Worm (Caenorhabditis elegans) whole organism, L1 larva: Measurements from ENCODE around the gene pha-4.

Experiments
- C34B4.2 ChIP-seq: sonication (generic microtip); optimal IDR thresholded peaks from 2 replicates; lab custom pipeline; 2017; ENCODE audit warnings: mild to moderate bottlenecking, missing genetic modification characterization, missing compliant biosample characterization
- F16B12.6 ChIP-seq: fragments of 150-350 bp; optimal IDR thresholded peaks from 2 replicates; lab custom pipeline; 2014; ENCODE audit warnings: missing biosample characterization, missing genetic modification characterization
- ama-1 ChIP-seq: fragments of 150-350 bp; optimal IDR thresholded peaks from 2 replicates; lab custom pipeline; 2014
- blmp-1 ChIP-seq: fragments of 150-350 bp; optimal IDR thresholded peaks from 2 replicates; lab custom pipeline; 2014; ENCODE audit warnings: missing biosample characterization, missing genetic modification characterization
- ceh-8 ChIP-seq: fragments of 200-800 bp; sonication (Bioruptor generic); optimal IDR thresholded peaks from 2 replicates; lab custom pipeline; 2018; ENCODE audit warnings: mild to moderate bottlenecking, missing genetic modification characterization, moderate library complexity, missing compliant biosample characterization
- ceh-88 ChIP-seq: fragments of 200-800 bp; sonication (Bioruptor generic); IDR thresholded peaks from 2 replicates; pipeline ENCODE4 v1.3.6; 2022; ENCODE audit warnings: missing genetic modification characterization, missing compliant biosample characterization
- ceh-90 ChIP-seq: sonication (generic microtip); optimal IDR thresholded peaks from 2 replicates; lab custom pipeline; 2016; ENCODE audit warnings: missing genetic modification characterization, missing compliant biosample characterization
- ces-1 ChIP-seq: fragments of 150-350 bp; optimal IDR thresholded peaks from 2 replicates; lab custom pipeline; 2014; ENCODE audit warnings: missing biosample characterization, missing genetic modification reagents, missing genetic modification characterization
- dpl-1 ChIP-seq, 3 experiments: fragments of 150-350 bp in 2 of 3; sonication (generic microtip) in 1 of 3; optimal IDR thresholded peaks; 2 replicates each; lab custom pipeline; 2014 to 2017; ENCODE audit warnings: missing biosample characterization in 3 of 3, missing genetic modification characterization in 3 of 3, missing genetic modification reagents in 3 of 3
- dsc-1 ChIP-seq: sonication (generic microtip); optimal IDR thresholded peaks from 2 replicates; lab custom pipeline; 2016; ENCODE audit warnings: mild to moderate bottlenecking, missing genetic modification characterization, missing compliant biosample characterization
- efl-1 ChIP-seq, 4 experiments: fragments of 150-350 bp; optimal IDR thresholded peaks in 3 of 4; peaks in 1 of 4; 1 replicate in 1 of 4; 2 replicates in 3 of 4; lab custom pipeline; 2014; ENCODE audit warnings: missing biosample characterization in 2 of 4, missing genetic modification characterization in 2 of 4, missing genetic modification reagents in 2 of 4
- egl-13 ChIP-seq: sonication (generic microtip); optimal IDR thresholded peaks from 2 replicates; lab custom pipeline; 2016; ENCODE audit warnings: missing genotype, missing genetic modification reagents, missing genetic modification characterization, missing compliant biosample characterization
- elt-2 ChIP-seq: sonication (generic microtip); optimal IDR thresholded peaks from 2 replicates; lab custom pipeline; 2016; ENCODE audit warnings: missing genetic modification characterization, mild to moderate bottlenecking, inconsistent platforms, missing compliant biosample characterization, missing genetic modification reagents
- fkh-10 ChIP-seq: sonication (generic microtip); optimal IDR thresholded peaks from 2 replicates; lab custom pipeline; 2017; ENCODE audit warnings: missing biosample characterization, missing genetic modification reagents, missing genetic modification characterization
- hlh-17 ChIP-seq: fragments of 200-800 bp; sonication (Bioruptor generic); optimal IDR thresholded peaks from 2 replicates; lab custom pipeline; 2018; ENCODE audit warnings: missing genetic modification characterization, mild to moderate bottlenecking, missing compliant biosample characterization, moderate library complexity, borderline replicate concordance
- irx-1 ChIP-seq: sonication (generic microtip); optimal IDR thresholded peaks from 2 replicates; lab custom pipeline; 2016; ENCODE audit warnings: missing genetic modification characterization, missing compliant biosample characterization
- isw-1 ChIP-seq: fragments of 200-800 bp; sonication (Bioruptor generic); IDR thresholded peaks from 2 replicates; pipeline ENCODE4 v1.3.6; 2022; ENCODE audit warnings: missing genetic modification characterization, missing compliant biosample characterization
- lin-15B ChIP-seq: fragments of 150-350 bp; sonication (generic microtip); optimal IDR thresholded peaks from 3 replicates; lab custom pipeline; 2014; ENCODE audit warnings: missing biosample characterization, missing genetic modification characterization
- lir-3 ChIP-seq: sonication (generic microtip); optimal IDR thresholded peaks from 2 replicates; lab custom pipeline; 2016; ENCODE audit warnings: mild to moderate bottlenecking, missing genetic modification characterization, moderate library complexity, missing compliant biosample characterization; ENCODE audit not compliant: poor library complexity
- lsy-2 ChIP-seq, 2 experiments: fragments of 150-350 bp; optimal IDR thresholded peaks; 2 replicates each; lab custom pipeline; 2014; ENCODE audit warnings: missing biosample characterization in 2 of 2, missing genetic modification characterization in 2 of 2
- mab-9 ChIP-seq: fragments of 200-800 bp; sonication (Bioruptor generic); IDR thresholded peaks from 2 replicates; pipeline ENCODE4 v1.3.6; 2022; ENCODE audit warnings: missing genetic modification reagents, missing genetic modification characterization, missing compliant biosample characterization
- nhr-11 ChIP-seq: fragments of 150-350 bp; optimal IDR thresholded peaks from 2 replicates; lab custom pipeline; 2014; ENCODE audit warnings: missing biosample characterization, missing genetic modification characterization
- nhr-47 ChIP-seq: sonication (generic microtip); optimal IDR thresholded peaks from 2 replicates; lab custom pipeline; 2016; ENCODE audit warnings: mild to moderate bottlenecking, missing genetic modification characterization, moderate library complexity, missing compliant biosample characterization
- nhr-71 ChIP-seq: sonication (generic microtip); optimal IDR thresholded peaks from 2 replicates; lab custom pipeline; 2016; ENCODE audit warnings: mild to moderate bottlenecking, missing genetic modification characterization, moderate library complexity, missing compliant biosample characterization
- nhr-85 ChIP-seq: sonication (generic microtip); peaks from one replicate; lab custom pipeline; 2016; ENCODE audit warnings: missing genetic modification characterization, inconsistent platforms, missing compliant biosample characterization
- nhr-90 ChIP-seq: sonication (generic microtip); optimal IDR thresholded peaks from 2 replicates; lab custom pipeline; 2016; ENCODE audit warnings: mild to moderate bottlenecking, missing genetic modification characterization, missing compliant biosample characterization; ENCODE audit not compliant: poor library complexity
- pag-3 ChIP-seq: sonication (generic microtip); optimal IDR thresholded peaks from 2 replicates; lab custom pipeline; 2017; ENCODE audit warnings: missing genetic modification characterization, mild to moderate bottlenecking, missing compliant biosample characterization, antibody characterized with exemption, borderline replicate concordance; ENCODE audit not compliant: insufficient read depth
- rnt-1 ChIP-seq: sonication (generic microtip); optimal IDR thresholded peaks from 2 replicates; lab custom pipeline; 2016; ENCODE audit warnings: mild to moderate bottlenecking, missing genetic modification characterization, moderate library complexity, missing compliant biosample characterization
- sox-4 ChIP-seq: sonication (generic microtip); optimal IDR thresholded peaks from 2 replicates; lab custom pipeline; 2016; ENCODE audit warnings: missing genetic modification characterization, missing compliant biosample characterization
- sup-37 ChIP-seq: fragments of 200-800 bp; sonication (Bioruptor generic); optimal IDR thresholded peaks from 2 replicates; lab custom pipeline; 2018; ENCODE audit warnings: mild to moderate bottlenecking, missing genetic modification characterization, missing compliant biosample characterization
- swsn-7 ChIP-seq: sonication (generic microtip); optimal IDR thresholded peaks from 2 replicates; lab custom pipeline; 2016; ENCODE audit warnings: missing genetic modification characterization, missing compliant biosample characterization
- unc-86 ChIP-seq: sonication (generic microtip); optimal IDR thresholded peaks from 2 replicates; lab custom pipeline; 2016; ENCODE audit warnings: missing genetic modification characterization, missing compliant biosample characterization
- unc-98 ChIP-seq: fragments of 200-800 bp; sonication (Bioruptor generic); IDR thresholded peaks from 2 replicates; pipeline ENCODE4 v1.3.6; 2022; ENCODE audit warnings: missing genetic modification characterization, missing compliant biosample characterization
- zip-4 ChIP-seq: fragments of 200-800 bp; sonication (Bioruptor generic); optimal IDR thresholded peaks from 2 replicates; lab custom pipeline; 2018; ENCODE audit warnings: mild to moderate bottlenecking, missing genetic modification characterization, moderate library complexity, missing compliant biosample characterization
- ztf-4 ChIP-seq: fragments of 150-350 bp; optimal IDR thresholded peaks from 2 replicates; lab custom pipeline; 2014; ENCODE audit warnings: missing biosample characterization, missing genetic modification characterization

pha-4 gene

DNA sequence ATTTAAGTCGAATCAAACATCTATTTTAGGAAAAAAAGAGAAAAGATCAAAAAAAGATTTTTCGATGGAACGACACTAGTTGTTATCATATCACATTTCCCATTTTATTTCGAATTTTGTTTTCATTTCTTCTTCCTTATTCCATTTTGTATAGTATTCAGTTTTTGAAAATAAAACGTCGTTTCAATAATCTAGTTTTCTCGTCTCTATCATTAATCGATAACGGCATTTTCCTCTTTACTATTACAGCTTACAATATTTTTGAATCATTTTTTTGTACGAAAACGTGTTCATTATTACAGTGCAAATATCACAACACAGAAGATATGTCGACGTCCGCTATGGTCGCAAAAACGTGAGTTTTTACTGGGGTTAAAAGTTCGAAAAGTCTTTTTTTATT, 39.2 kb upstream of the pha-4 start, which contains the start of gene Y44A6C.1:
Y44A6C.1 (plus strand) TSS at position 301 of the 400 bp plus-strand sequence.
- TF ChIP-seq ceh-90 (tag; lab: Kevin White, UChicago) (no peak), sox-4 (no peak), nhr-71 (tag; lab: Kevin White, UChicago) (peak; percentile 22)

DNA sequence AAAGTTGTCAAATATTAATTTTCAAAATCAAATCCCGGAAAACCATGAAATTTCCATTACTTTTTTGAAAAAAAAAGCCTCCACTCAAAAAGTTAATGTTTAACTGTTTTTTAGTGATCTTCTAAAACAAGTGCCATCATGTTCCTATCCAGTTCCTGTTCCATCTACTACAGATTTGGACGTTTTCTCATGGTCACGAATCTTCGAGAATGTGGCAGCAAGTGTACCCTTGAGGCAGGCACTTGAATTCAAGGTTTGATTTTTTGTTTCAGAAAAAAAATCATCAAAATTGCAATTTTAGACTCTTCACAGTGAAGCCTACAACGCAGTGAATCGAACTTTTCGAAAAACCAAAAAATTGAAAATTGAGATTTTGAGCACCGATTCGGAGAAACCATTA, 38.3 kb upstream of the pha-4 start:
- TF ChIP-seq ama-1 (lab: Kevin White, UChicago) (peak; percentile 11), sup-37 (GFP tag; lab: Kevin White, UChicago) (no peak), nhr-47 (tag; lab: Kevin White, UChicago) (no peak)

DNA sequence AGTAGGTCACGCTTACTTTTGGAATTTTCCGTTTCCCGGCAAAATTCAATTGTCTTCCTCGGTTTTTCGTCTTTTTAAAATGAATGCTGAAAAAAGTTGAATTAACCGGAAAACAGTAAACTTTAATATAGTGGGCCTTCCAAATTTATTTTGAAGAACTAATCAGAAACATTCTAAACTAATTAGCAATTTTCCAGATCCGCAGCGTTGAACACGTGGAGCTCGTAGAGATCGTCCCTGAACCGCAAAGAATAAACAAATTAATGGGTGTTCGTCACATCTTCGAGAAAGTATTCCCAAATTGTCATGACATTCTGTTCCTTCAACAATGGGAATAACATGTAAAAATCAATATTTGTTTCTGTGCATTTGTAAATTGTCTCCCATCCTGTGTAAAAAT, 36.6 kb upstream of the pha-4 start:
- no peak for TF ChIP-seq nhr-47 (tag; lab: Kevin White, UChicago)
- TF ChIP-seq mab-9 (GFP tag; lab: Robert Waterston, UW): no peak
- no peak for TF ChIP-seq unc-86 (tag; lab: Kevin White, UChicago)
- no peak for TF ChIP-seq lsy-2 (tag; optimal IDR thresholded peaks at IDR 0.05; lab: Kevin White, UChicago)
- no peak for TF ChIP-seq efl-1 (optimal IDR thresholded peaks at IDR 0.05; lab: Kevin White, UChicago)
- peak in 1 of 2 experiments; percentile 70 for TF ChIP-seq efl-1 (GFP tag; optimal IDR thresholded peaks at IDR 0.05 in 1 of 2; lab: Kevin White, UChicago)
- TF ChIP-seq dpl-1 (GFP tag; optimal IDR thresholded peaks at IDR 0.05; lab: Kevin White, UChicago): no peak
- peak; percentile 1 for TF ChIP-seq dsc-1 (tag; lab: Kevin White, UChicago)

DNA sequence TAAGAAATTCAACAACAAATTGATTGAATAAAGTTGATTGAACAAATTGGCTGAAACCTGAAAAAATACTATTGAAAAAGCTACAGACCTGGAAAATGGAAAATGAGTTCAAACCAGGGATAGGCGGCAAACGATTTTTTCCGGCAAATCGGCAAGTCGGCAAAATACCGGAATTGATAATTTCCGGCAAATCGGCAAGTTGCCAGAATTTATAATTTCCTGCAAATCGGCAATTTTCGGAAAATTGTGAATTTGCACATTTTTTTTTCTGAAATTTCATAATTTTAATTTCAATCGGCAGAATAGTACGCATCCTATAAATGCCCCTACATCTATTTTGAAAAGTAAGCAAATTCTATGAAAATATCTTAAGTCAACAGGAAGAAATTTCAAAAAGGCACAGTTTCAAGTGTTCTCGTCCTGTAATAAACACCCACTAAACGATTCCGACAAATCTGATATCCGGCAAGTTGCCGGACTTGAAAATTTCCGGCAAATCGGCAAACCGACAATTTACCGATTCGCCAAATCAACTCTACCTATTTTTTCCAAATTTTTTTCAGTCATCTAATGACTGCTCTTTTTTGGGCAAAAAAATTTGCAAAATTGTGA, 35.9 kb upstream of the pha-4 start:
- TF ChIP-seq ama-1 (lab: Kevin White, UChicago) (peak; percentile 5), nhr-90 (tag; lab: Kevin White, UChicago) (no peak), nhr-85 (peak; percentile 24), efl-1 (optimal IDR thresholded peaks at IDR 0.05; lab: Kevin White, UChicago) (no peak), efl-1 (GFP tag; optimal IDR thresholded peaks at IDR 0.05 in 1 of 2; lab: Kevin White, UChicago) (peak in 1 of 2 experiments; percentile 78), ztf-4 (tag; lab: Kevin White, UChicago) (no peak), sup-37 (GFP tag; lab: Kevin White, UChicago) (peak; percentile 23), rnt-1 (tag; lab: Kevin White, UChicago) (peak; percentile 18)

DNA sequence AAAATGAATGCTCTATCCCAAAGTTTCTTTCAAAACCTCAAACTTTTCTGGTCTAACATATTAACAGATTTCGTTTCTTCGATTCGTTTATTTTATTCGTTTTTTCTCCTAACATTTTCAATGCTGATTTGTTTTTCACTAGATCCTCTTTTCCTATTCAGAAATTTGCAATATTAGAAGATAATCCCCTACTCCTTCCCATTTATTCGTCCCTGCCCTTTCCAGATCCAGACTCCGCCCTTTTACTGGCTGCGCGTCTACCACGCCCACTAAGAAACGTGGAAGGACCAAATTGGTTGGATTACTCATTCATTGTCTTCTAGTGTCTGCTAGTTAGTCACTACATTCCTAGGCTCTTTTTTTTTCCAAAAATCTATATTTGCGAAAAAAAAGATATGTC, 30.9 kb upstream of the pha-4 start, which contains the start of gene Y44A6C.2:
Y44A6C.2 (plus strand) TSS at position 301 of the 400 bp plus-strand sequence.
- no peak for TF ChIP-seq lin-15B (tag; lab: Kevin White, UChicago)
- TF ChIP-seq blmp-1 (tag; lab: Kevin White, UChicago): no peak
- TF ChIP-seq irx-1 (tag; lab: Kevin White, UChicago): no peak
- TF ChIP-seq rnt-1 (tag; lab: Kevin White, UChicago): no peak
- no peak for TF ChIP-seq isw-1 (GFP tag; lab: Robert Waterston, UW)
- TF ChIP-seq ces-1 (GFP tag; lab: Kevin White, UChicago): no peak
- TF ChIP-seq fkh-10: no peak
- TF ChIP-seq ceh-88: no peak
- no peak for TF ChIP-seq C34B4.2 (tag; lab: Kevin White, UChicago)

DNA sequence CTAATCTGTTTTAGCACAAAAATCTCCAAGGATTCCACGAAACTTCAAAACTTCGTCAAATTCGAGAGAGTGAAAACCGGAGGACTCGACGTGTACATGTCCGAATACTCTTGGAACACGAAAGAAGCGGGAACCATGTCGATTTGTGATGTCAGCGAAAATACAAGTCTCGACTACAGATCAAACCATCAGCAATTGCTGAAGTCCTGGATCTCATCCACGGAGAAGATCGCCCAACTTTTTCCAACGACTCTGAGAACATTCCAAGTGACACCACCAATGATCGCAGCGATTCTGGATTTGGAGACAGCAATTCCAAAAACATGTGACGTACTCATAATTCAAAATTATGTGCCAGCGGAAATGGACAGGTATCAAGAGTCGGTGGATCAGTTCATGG, 30.4 kb upstream of the pha-4 start:
- TF ChIP-seq nhr-71 (tag; lab: Kevin White, UChicago) (no peak), efl-1 (optimal IDR thresholded peaks at IDR 0.05; lab: Kevin White, UChicago) (no peak), efl-1 (GFP tag; optimal IDR thresholded peaks at IDR 0.05 in 1 of 2; lab: Kevin White, UChicago) (peak in 1 of 2 experiments; percentile 58), elt-2 (tag; lab: Kevin White, UChicago) (no peak), sup-37 (GFP tag; lab: Kevin White, UChicago) (no peak), ceh-8 (GFP tag; lab: Kevin White, UChicago) (no peak), nhr-11 (no peak)

DNA sequence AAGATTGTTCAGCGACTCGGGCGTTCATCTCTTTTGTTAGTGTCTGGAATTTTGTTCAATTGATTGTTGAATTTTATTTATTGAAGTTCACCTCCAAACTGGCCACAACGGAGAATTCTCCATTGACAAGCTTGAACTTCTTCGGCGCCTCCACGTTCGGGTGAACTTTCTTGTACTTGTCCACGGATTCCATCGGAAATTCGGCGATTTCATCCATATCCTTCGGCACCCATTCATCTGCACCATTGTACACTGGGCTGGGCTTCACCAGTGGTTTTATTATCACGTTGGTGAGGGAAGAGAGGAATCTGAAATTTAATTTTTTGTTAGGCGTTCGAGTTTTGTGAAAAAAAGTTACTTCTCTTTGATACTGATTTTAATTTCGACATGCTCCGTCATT, 25.4 kb upstream of the pha-4 start:
- TF ChIP-seq lir-3 (tag; lab: Kevin White, UChicago) (no peak), egl-13 (tag; lab: Kevin White, UChicago) (no peak), F16B12.6 (tag; lab: Kevin White, UChicago) (no peak), mab-9 (GFP tag; lab: Robert Waterston, UW) (no peak), swsn-7 (tag; lab: Kevin White, UChicago) (no peak), hlh-17 (GFP tag; lab: Kevin White, UChicago) (no peak), sup-37 (GFP tag; lab: Kevin White, UChicago) (no peak), pag-3 (tag; lab: Kevin White, UChicago) (no peak), zip-4 (GFP tag; lab: Kevin White, UChicago) (no peak), ama-1 (lab: Kevin White, UChicago) (no peak), efl-1 (optimal IDR thresholded peaks at IDR 0.05; lab: Kevin White, UChicago) (no peak), efl-1 (GFP tag; optimal IDR thresholded peaks at IDR 0.05 in 1 of 2; lab: Kevin White, UChicago) (no peak), unc-98 (GFP tag; lab: Robert Waterston, UW) (no peak)
